Worm (Caenorhabditis elegans): ENCODE data around the gene F52B11.2.

The F52B11.2 gene

ce11 chrIV:14119327-14119726 lies 36.0 kb downstream of the F52B11.2 start:
- TF ChIP-seq dpff-1 (tag; optimal IDR thresholded peaks at IDR 0.05) (no peak), mel-28 (tag; optimal IDR thresholded peaks at IDR 0.05; ENCODE audit: borderline replicate concordance) (no peak), attf-5 (GFP tag; optimal IDR thresholded peaks at IDR 0.05) (no peak), snpc-3.4 (tag; optimal IDR thresholded peaks at IDR 0.05) (no peak), madf-10 (tag; optimal IDR thresholded peaks at IDR 0.05) (no peak), ama-1 (optimal IDR thresholded peaks at IDR 0.05) (no peak), ama-1 (GFP tag; optimal IDR thresholded peaks at IDR 0.05) (no peak), Y56A3A.18 (GFP tag; IDR thresholded peaks at IDR 0.05) (no peak), hmg-1.2 (GFP tag; IDR thresholded peaks at IDR 0.05) (no peak), ztf-26 (tag; optimal IDR thresholded peaks at IDR 0.05) (no peak), athp-1 (tag; optimal IDR thresholded peaks at IDR 0.05) (no peak), aptf-2 (GFP tag; conservative IDR thresholded peaks at IDR 0.05) (no peak), somi-1 (GFP tag; optimal IDR thresholded peaks at IDR 0.05) (no peak), F10E7.11 (tag; optimal IDR thresholded peaks at IDR 0.05) (no peak), tlf-1 (GFP tag; optimal IDR thresholded peaks at IDR 0.05) (no peak), B0261.1 (tag; optimal IDR thresholded peaks at IDR 0.05) (no peak), ccch-3 (GFP tag; optimal IDR thresholded peaks at IDR 0.05) (no peak), snpc-1.3 (tag; optimal IDR thresholded peaks at IDR 0.05; ENCODE audit: insufficient read depth) (no peak), ets-4 (GFP tag; optimal IDR thresholded peaks at IDR 0.05) (no peak)

ce11 chrIV:14123956-14124355 lies 40.6 kb downstream of the F52B11.2 start, which contains the start of gene nkcc-1:
nkcc-1 (minus strand) TSS chrIV:14124056.
- TF ChIP-seq unc-62 (GFP tag; optimal IDR thresholded peaks at IDR 0.05) (no peak), F33H1.4 (GFP tag; IDR thresholded peaks at IDR 0.05) (no peak), hlh-26 (GFP tag; conservative IDR thresholded peaks at IDR 0.05) (no peak), B0336.3 (GFP tag; IDR thresholded peaks at IDR 0.05) (no peak), repo-1 (tag; optimal IDR thresholded peaks at IDR 0.05) (no peak), xnd-1 (tag; optimal IDR thresholded peaks at IDR 0.05) (no peak), ztf-18 (tag; optimal IDR thresholded peaks at IDR 0.05) (no peak)

- no peak for TF ChIP-seq B0336.3 (GFP tag; IDR thresholded peaks at IDR 0.05)
- no peak for TF ChIP-seq madf-10 (tag; optimal IDR thresholded peaks at IDR 0.05)
- TF ChIP-seq unc-62 (GFP tag; optimal IDR thresholded peaks at IDR 0.05): no peak
- TF ChIP-seq Y53G8AR.9 (GFP tag; conservative IDR thresholded peaks at IDR 0.05): no peak
These were observed 44.6 kb downstream of the F52B11.2 start, which contains the start of gene H12I19.115 for ce11 chrIV:14127805-14128610. H12I19.115 (minus strand) TSS chrIV:14127855.

- no peak for TF ChIP-seq T26A5.8 (tag; optimal IDR thresholded peaks at IDR 0.05)
- TF ChIP-seq aptf-2 (GFP tag; conservative IDR thresholded peaks at IDR 0.05): no peak
- no peak for TF ChIP-seq Y53G8AR.9 (GFP tag; conservative IDR thresholded peaks at IDR 0.05)
- TF ChIP-seq fkh-3 (tag; optimal IDR thresholded peaks at IDR 0.05): no peak
- no peak for TF ChIP-seq let-607 (tag; optimal IDR thresholded peaks at IDR 0.05)
- no peak for TF ChIP-seq madf-6 (GFP tag; IDR thresholded peaks at IDR 0.05)
- no peak for TF ChIP-seq rec-8 (tag; optimal IDR thresholded peaks at IDR 0.05)
- no peak for TF ChIP-seq C17E4.6 (GFP tag; IDR thresholded peaks at IDR 0.05)
These were observed 45.7 kb downstream of the F52B11.2 start, which contains the start of gene srz-42 for ce11 chrIV:14129091-14129490. srz-42 (plus strand) TSS chrIV:14129391.

All from whole organism, young adult.